Fruit fly (Drosophila melanogaster): ENCODE data around the gene tna.
A peak's percentile ranks its signal among the peaks of the same experiment; 100 is the strongest.

tna gene

DNA sequence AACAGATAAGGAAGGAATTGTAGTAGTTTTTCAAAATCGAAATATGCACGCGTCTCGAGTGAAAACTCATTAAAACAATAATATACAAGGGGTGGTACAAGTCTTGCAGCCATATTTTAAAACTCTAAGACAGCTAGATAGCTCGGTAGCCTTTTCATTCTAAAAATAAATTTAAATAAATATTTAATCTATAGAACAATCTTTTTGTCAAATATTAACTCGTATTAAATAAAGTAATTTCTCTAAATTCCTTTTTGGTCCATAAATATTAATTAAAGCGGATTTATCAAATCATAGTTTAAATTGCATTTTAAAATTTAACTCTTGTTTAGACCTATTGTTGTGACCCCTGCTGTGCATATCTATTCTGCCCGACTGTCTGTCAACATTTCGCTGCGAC is 7.9 kb downstream of the tna start (continued):
- TF ChIP-seq gsb-n (tag; optimal IDR thresholded peaks at IDR 0.05) = no peak
- peak; percentile 87 for TF ChIP-seq CG2712 (tag; optimal IDR thresholded peaks at IDR 0.05)
- peak in 1 of 2 experiments; percentile 26 for TF ChIP-seq chif (GFP tag; optimal IDR thresholded peaks at IDR 0.05)
- peak; percentile 10 for TF ChIP-seq CG1603 (tag; optimal IDR thresholded peaks at IDR 0.05)
- peak; percentile 54 for TF ChIP-seq Fer1 (GFP tag; optimal IDR thresholded peaks at IDR 0.05)
- peak; percentile 41 for TF ChIP-seq CG12219 (GFP tag; optimal IDR thresholded peaks at IDR 0.05)
- no peak for TF ChIP-seq pita (GFP tag; optimal IDR thresholded peaks at IDR 0.05)
- no peak for TF ChIP-seq CG14667 (GFP tag; IDR thresholded peaks at IDR 0.05)
- peak; percentile 79 for TF ChIP-seq gem (tag; optimal IDR thresholded peaks at IDR 0.05)
- peak; percentile 17 for TF ChIP-seq Six4 (GFP tag; optimal IDR thresholded peaks at IDR 0.05)
- TF ChIP-seq Vsx1 (GFP tag; optimal IDR thresholded peaks at IDR 0.05) = peak; percentile 31
- TF ChIP-seq Dll (GFP tag; IDR thresholded peaks at IDR 0.05; ENCODE audit: partially characterized antibody) = no peak
- TF ChIP-seq CG2116 (GFP tag; optimal IDR thresholded peaks at IDR 0.05) = peak; percentile 38
- TF ChIP-seq CkIIα-i1 (GFP tag; IDR thresholded peaks at IDR 0.05) = no peak
- peak; percentile 21 for TF ChIP-seq CG6654 (GFP tag; optimal IDR thresholded peaks at IDR 0.05)
- no peak for TF ChIP-seq sens-2 (GFP tag; IDR thresholded peaks at IDR 0.05)
- peak; percentile 53; the same call in 1 of the 3 replicates for TF ChIP-seq zfh1 (GFP tag; IDR thresholded peaks at IDR 0.05)
- TF ChIP-seq CG17359 (tag; optimal IDR thresholded peaks at IDR 0.05) = peak; percentile 62
- TF ChIP-seq CG1602 (GFP tag; optimal IDR thresholded peaks at IDR 0.05) = peak; percentile 36
- TF ChIP-seq CG7372 (GFP tag; IDR thresholded peaks at IDR 0.05) = 0 out of 2 replicates have a peak, but pooled peaks have one; percentile 38
- TF ChIP-seq Oli (tag; optimal IDR thresholded peaks at IDR 0.05) = peak; percentile 58
- TF ChIP-seq tll (GFP tag; optimal IDR thresholded peaks at IDR 0.05) = no peak
- TF ChIP-seq CG33213 (GFP tag; optimal IDR thresholded peaks at IDR 0.05) = no peak
- peak; percentile 87 for TF ChIP-seq phol (tag; optimal IDR thresholded peaks at IDR 0.05)
- peak; percentile 80 for TF ChIP-seq D19A (tag; optimal IDR thresholded peaks at IDR 0.05)
- TF ChIP-seq CG30020 (tag; optimal IDR thresholded peaks at IDR 0.05) = peak; percentile 13
- no peak for TF ChIP-seq CG11093 (GFP tag; IDR thresholded peaks at IDR 0.05)
- peak; percentile 31 for TF ChIP-seq BtbVII (GFP tag; optimal IDR thresholded peaks at IDR 0.05)
- peak; percentile 38 for TF ChIP-seq HHEX (GFP tag; optimal IDR thresholded peaks at IDR 0.05)
- TF ChIP-seq Ada2b (GFP tag; IDR thresholded peaks at IDR 0.05) = no peak
- TF ChIP-seq CG11695 (GFP tag; IDR thresholded peaks at IDR 0.05) = 0 out of 3 replicates have a peak, but pooled peaks have one; percentile 48
- peak; percentile 10 for TF ChIP-seq Fer3 (tag; optimal IDR thresholded peaks at IDR 0.05)
- no peak for TF ChIP-seq CG18011 (GFP tag; optimal IDR thresholded peaks at IDR 0.05)
- TF ChIP-seq Hmr (GFP tag; optimal IDR thresholded peaks at IDR 0.05) = peak; percentile 20
- TF ChIP-seq CG3726 (GFP tag; IDR thresholded peaks at IDR 0.05) = no peak
- TF ChIP-seq Max (GFP tag; optimal IDR thresholded peaks at IDR 0.05) = peak; percentile 6
- TF ChIP-seq CoRest (tag; optimal IDR thresholded peaks at IDR 0.05) = peak; percentile 77
- TF ChIP-seq zen (tag; optimal IDR thresholded peaks at IDR 0.05) = peak; percentile 35
- TF ChIP-seq nerfin-1 (tag; optimal IDR thresholded peaks at IDR 0.05) = peak; percentile 43
- TF ChIP-seq CG17186 (GFP tag; optimal IDR thresholded peaks at IDR 0.05) = peak; percentile 5
- TF ChIP-seq CG10431 (GFP tag; optimal IDR thresholded peaks at IDR 0.05) = peak; percentile 51
- TF ChIP-seq lilli (GFP tag; optimal IDR thresholded peaks at IDR 0.05) = no peak
- no peak for TF ChIP-seq CG4707 (GFP tag; optimal IDR thresholded peaks at IDR 0.05)
- TF ChIP-seq bab2 (GFP tag; optimal IDR thresholded peaks at IDR 0.05) = no peak
- peak; percentile 59 for TF ChIP-seq CG2875 (GFP tag; optimal IDR thresholded peaks at IDR 0.05)
- peak; percentile 96 for TF ChIP-seq CG11696 (GFP tag; IDR thresholded peaks at IDR 0.05)
- no peak for TF ChIP-seq sr (GFP tag; IDR thresholded peaks at IDR 0.05)
- TF ChIP-seq CG12155 (GFP tag; optimal IDR thresholded peaks at IDR 0.05) = no peak
- TF ChIP-seq CG4328 (GFP tag; optimal IDR thresholded peaks at IDR 0.05) = no peak
- TF ChIP-seq Meics (GFP tag; optimal IDR thresholded peaks at IDR 0.05) = peak; percentile 43

Data from whole organism, embryonic.